In genomic region chrII:10537988-10538387, ce11 we compare ENCODE assay signal across 3 worm cellular contexts.
TF ChIP-seq lines count a peak whose summit lies in the region.

No protein-coding gene starts in this region.

TF ChIP-seq in whole organism, L1 larva, 84 proteins besides CTCF, POLR2A, EP300 and RAD21 (continued from another document):
- TF ChIP-seq nhr-12 (tag; optimal IDR thresholded peaks at IDR 0.05; lab: Kevin White, UChicago) (no peak), hlh-17 (GFP tag; optimal IDR thresholded peaks at IDR 0.05; lab: Kevin White, UChicago; ENCODE audit: borderline replicate concordance) (no peak), elt-3 (tag; optimal IDR thresholded peaks at IDR 0.05; lab: Kevin White, UChicago) (no peak), dsc-1 (tag; optimal IDR thresholded peaks at IDR 0.05; lab: Kevin White, UChicago) (peak; percentile 94), ztf-4 (tag; optimal IDR thresholded peaks at IDR 0.05; lab: Kevin White, UChicago) (no peak), F16B12.6 (tag; optimal IDR thresholded peaks at IDR 0.05; lab: Kevin White, UChicago) (peak; percentile 36), mdl-1 (tag; optimal IDR thresholded peaks at IDR 0.05; lab: Kevin White, UChicago) (no peak), tlp-1 (tag; optimal IDR thresholded peaks at IDR 0.05; lab: Kevin White, UChicago) (no peak), egl-27 (tag; optimal IDR thresholded peaks at IDR 0.05; lab: Kevin White, UChicago) (no peak), C34B4.2 (tag; optimal IDR thresholded peaks at IDR 0.05; lab: Kevin White, UChicago) (no peak), efl-1 (optimal IDR thresholded peaks at IDR 0.05; lab: Kevin White, UChicago) (peak; percentile 55 to 75), efl-1 (GFP tag; optimal IDR thresholded peaks at IDR 0.05 in 1 of 2; lab: Kevin White, UChicago) (peak; percentile 68 to 97), fkh-8 (tag; optimal IDR thresholded peaks at IDR 0.05; lab: Kevin White, UChicago) (peak; percentile 51), nhr-77 (tag; optimal IDR thresholded peaks at IDR 0.05; lab: Kevin White, UChicago) (peak; percentile 10), mab-9 (GFP tag; IDR thresholded peaks at IDR 0.05; lab: Robert Waterston, UW) (peak; percentile 77; the same call in 1 of the 2 replicates), ama-1 (optimal IDR thresholded peaks at IDR 0.05; lab: Kevin White, UChicago) (no peak), vab-15 (tag; optimal IDR thresholded peaks at IDR 0.05; lab: Kevin White, UChicago) (no peak), hlh-4 (tag; optimal IDR thresholded peaks at IDR 0.05; lab: Kevin White, UChicago) (peak; percentile 70), unc-62 (GFP tag; optimal IDR thresholded peaks at IDR 0.05; lab: Kevin White, UChicago) (no peak), nhr-84 (tag; optimal IDR thresholded peaks at IDR 0.05; lab: Kevin White, UChicago) (no peak), alr-1 (tag; optimal IDR thresholded peaks at IDR 0.05; lab: Kevin White, UChicago; ENCODE audit: borderline replicate concordance) (no peak), pag-3 (tag; optimal IDR thresholded peaks at IDR 0.05; lab: Kevin White, UChicago; ENCODE audit: borderline replicate concordance, insufficient read depth) (no peak), fkh-10 (GFP tag; optimal IDR thresholded peaks at IDR 0.05; lab: Kevin White, UChicago) (no peak), mef-2 (tag; optimal IDR thresholded peaks at IDR 0.05; lab: Kevin White, UChicago) (no peak), nhr-90 (tag; optimal IDR thresholded peaks at IDR 0.05; lab: Kevin White, UChicago; ENCODE audit: poor library complexity) (peak; percentile 91), nhr-76 (tag; optimal IDR thresholded peaks at IDR 0.05; lab: Kevin White, UChicago) (no peak), isw-1 (GFP tag; IDR thresholded peaks at IDR 0.05; lab: Robert Waterston, UW) (peak; percentile 25; the same call in 1 of the 2 replicates), dpl-1 (GFP tag; optimal IDR thresholded peaks at IDR 0.05; lab: Kevin White, UChicago) (peak; percentile 42 to 73 (median 52)), sox-4 (tag; optimal IDR thresholded peaks at IDR 0.05; lab: Kevin White, UChicago) (peak; percentile 82), irx-1 (tag; optimal IDR thresholded peaks at IDR 0.05; lab: Kevin White, UChicago) (peak; percentile 94), nhr-237 (tag; optimal IDR thresholded peaks at IDR 0.05; lab: Kevin White, UChicago) (no peak)

TF ChIP-seq in whole organism, L4 larva, 104 proteins besides CTCF, POLR2A, EP300 and RAD21 (continued from another document):
- peak; percentile 66 for TF ChIP-seq tra-1 (GFP tag; IDR thresholded peaks at IDR 0.05; lab: Robert Waterston, UW)
- TF ChIP-seq R02D3.7 (tag; optimal IDR thresholded peaks at IDR 0.05; lab: Kevin White, UChicago), result no peak
TF ChIP-seq in whole organism, L4 larva: peak in this region for 25.

TF ChIP-seq in whole organism, young adult, 124 proteins besides CTCF, POLR2A, EP300 and RAD21 (continued from another document):
- no peak for TF ChIP-seq T07F8.4 (tag; optimal IDR thresholded peaks at IDR 0.05; lab: Kevin White, UChicago)
- no peak for TF ChIP-seq T26A5.8 (tag; optimal IDR thresholded peaks at IDR 0.05; lab: Kevin White, UChicago)
- no peak for TF ChIP-seq fkh-3 (tag; optimal IDR thresholded peaks at IDR 0.05; lab: Kevin White, UChicago)
- TF ChIP-seq unc-62 (GFP tag; optimal IDR thresholded peaks at IDR 0.05; lab: Kevin White, UChicago), result no peak
- TF ChIP-seq hlh-12 (tag; optimal IDR thresholded peaks at IDR 0.05; lab: Kevin White, UChicago), result no peak
- TF ChIP-seq chd-7 (tag; optimal IDR thresholded peaks at IDR 0.05; lab: Kevin White, UChicago), result no peak
- no peak for TF ChIP-seq pha-4 (tag; optimal IDR thresholded peaks at IDR 0.05; lab: Kevin White, UChicago)
- no peak for TF ChIP-seq lin-35 (GFP tag; optimal IDR thresholded peaks at IDR 0.05; lab: Kevin White, UChicago)
- no peak for TF ChIP-seq sdz-38 (tag; optimal IDR thresholded peaks at IDR 0.05; lab: Kevin White, UChicago)
- no peak for TF ChIP-seq ceh-91 (GFP tag; IDR thresholded peaks at IDR 0.05; lab: Robert Waterston, UW)
- no peak for TF ChIP-seq snpc-3.4 (tag; optimal IDR thresholded peaks at IDR 0.05; lab: Kevin White, UChicago)
- no peak for TF ChIP-seq lsy-27 (tag; optimal IDR thresholded peaks at IDR 0.05; lab: Kevin White, UChicago; ENCODE audit: borderline replicate concordance, insufficient read depth)
- no peak for TF ChIP-seq ztf-18 (tag; optimal IDR thresholded peaks at IDR 0.05; lab: Kevin White, UChicago)
- TF ChIP-seq Y67H2A.10 (GFP tag; conservative IDR thresholded peaks at IDR 0.05; lab: Robert Waterston, UW), result no peak
- TF ChIP-seq lag-1 (GFP tag; IDR thresholded peaks at IDR 0.05; lab: Robert Waterston, UW), result no peak
- TF ChIP-seq F22D6.2 (tag; optimal IDR thresholded peaks at IDR 0.05; lab: Kevin White, UChicago), result no peak
- TF ChIP-seq dpff-1 (tag; optimal IDR thresholded peaks at IDR 0.05; lab: Kevin White, UChicago), result no peak
- no peak for TF ChIP-seq ceh-58 (GFP tag; IDR thresholded peaks at IDR 0.05; lab: Robert Waterston, UW)
- TF ChIP-seq let-526 (GFP tag; IDR thresholded peaks at IDR 0.05; lab: Robert Waterston, UW), result peak; percentile 70; the same call in 1 of the 2 replicates
- no peak for TF ChIP-seq cebp-1 (GFP tag; IDR thresholded peaks at IDR 0.05; lab: Robert Waterston, UW)
- TF ChIP-seq cebp-1 (tag; optimal IDR thresholded peaks at IDR 0.05; lab: Kevin White, UChicago), result peak; percentile 15
- TF ChIP-seq aptf-2 (GFP tag; conservative IDR thresholded peaks at IDR 0.05; lab: Robert Waterston, UW), result no peak
- TF ChIP-seq hrde-1 (tag; optimal IDR thresholded peaks at IDR 0.05; lab: Kevin White, UChicago; ENCODE audit: borderline replicate concordance), result no peak
TF ChIP-seq in whole organism, young adult: peak in this region for 25.
